Fruit fly (Drosophila melanogaster): ENCODE data around the gene brk.

Gene brk

DNA sequence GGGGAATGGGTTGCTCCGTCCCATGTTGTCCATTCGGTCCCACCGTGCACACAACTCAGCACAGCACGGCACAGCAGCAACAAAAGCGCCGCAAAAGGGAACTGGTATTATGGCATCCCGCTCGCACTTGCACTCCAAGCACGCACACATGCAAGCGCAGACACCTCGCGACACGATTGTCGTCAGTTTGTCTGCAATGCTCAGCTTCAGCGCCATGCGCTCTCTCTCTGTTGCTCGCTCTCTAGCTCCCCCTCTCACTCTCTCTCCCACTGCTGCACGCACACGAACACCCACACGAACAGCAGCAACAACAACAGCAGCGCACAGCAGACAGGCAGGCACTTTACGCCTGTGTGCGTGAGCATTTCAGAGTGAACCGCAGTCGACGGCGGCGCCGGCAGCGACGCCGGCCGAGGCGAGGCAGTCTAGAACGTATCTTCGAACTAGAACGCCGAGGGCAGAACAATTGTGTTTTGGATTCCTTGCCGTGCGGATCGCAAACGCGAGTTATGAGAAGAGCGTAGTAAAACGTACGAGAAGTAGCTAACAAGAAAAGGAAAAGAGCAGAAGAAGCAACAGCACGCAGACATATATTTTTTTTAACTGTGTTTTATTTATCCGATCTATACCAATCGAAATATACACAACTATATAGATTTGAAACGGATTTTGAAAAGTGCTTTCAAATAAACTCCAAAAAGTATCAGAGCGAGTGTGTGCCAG, at the start of gene brk:
Gene brk, plus strand, starts transcription at position 462 of the 723 bp plus-strand sequence.
- TF ChIP-seq rib (GFP tag; IDR thresholded peaks at IDR 0.05), result 0 out of 2 replicates have a peak, but pooled peaks have one; percentile 67
- no peak for TF ChIP-seq bsh (GFP tag; optimal IDR thresholded peaks at IDR 0.05)
- TF ChIP-seq CG6791 (GFP tag; IDR thresholded peaks at IDR 0.05; ENCODE audit: partially characterized antibody), result peak; percentile 40; the same call in 1 of the 3 replicates
- peak; percentile 50; the same call in 1 of the 2 replicates for TF ChIP-seq sna (GFP tag; IDR thresholded peaks at IDR 0.05; ENCODE audit: partially characterized antibody)
- TF ChIP-seq CG43689 (GFP tag; IDR thresholded peaks at IDR 0.05), result no peak
- peak; percentile 91 for TF ChIP-seq CG4707 (GFP tag; optimal IDR thresholded peaks at IDR 0.05)
- no peak for TF ChIP-seq CG10462 (GFP tag; optimal IDR thresholded peaks at IDR 0.05)
- peak; percentile 93 for TF ChIP-seq CG1832 (GFP tag; optimal IDR thresholded peaks at IDR 0.05)
- TF ChIP-seq CG15479 (GFP tag; optimal IDR thresholded peaks at IDR 0.05), result peak; percentile 94
- TF ChIP-seq al (GFP tag; IDR thresholded peaks at IDR 0.05), result no peak
- peak; percentile 80 for TF ChIP-seq CG10321 (GFP tag; IDR thresholded peaks at IDR 0.05)
- no peak for TF ChIP-seq cad (GFP tag; optimal IDR thresholded peaks at IDR 0.05)
- TF ChIP-seq CG11456 (GFP tag; IDR thresholded peaks at IDR 0.05), result no peak
- TF ChIP-seq pan (optimal IDR thresholded peaks at IDR 0.05), result no peak
- TF ChIP-seq pan (GFP tag; optimal IDR thresholded peaks at IDR 0.05 in 1 of 2, IDR thresholded peaks at IDR 0.05 in 1 of 2), result peak in 1 of 2 experiments; percentile 37
- peak; percentile 84 for TF ChIP-seq Jarid2 (GFP tag; optimal IDR thresholded peaks at IDR 0.05)
- peak; percentile 27 for TF ChIP-seq CG10543 (GFP tag; optimal IDR thresholded peaks at IDR 0.05)
- peak; percentile 61 for TF ChIP-seq mirr (GFP tag; optimal IDR thresholded peaks at IDR 0.05)
- no peak for TF ChIP-seq Atf3 (GFP tag; optimal IDR thresholded peaks at IDR 0.05)
- no peak for TF ChIP-seq wor (GFP tag; IDR thresholded peaks at IDR 0.05)
- TF ChIP-seq Deaf1 (tag; optimal IDR thresholded peaks at IDR 0.05), result peak; percentile 83
- peak; percentile 89 for TF ChIP-seq kni (GFP tag; optimal IDR thresholded peaks at IDR 0.05)
- TF ChIP-seq sd (tag; optimal IDR thresholded peaks at IDR 0.05), result peak; percentile 75
- 0 out of 3 replicates have a peak, but pooled peaks have one; percentile 32 for TF ChIP-seq knrl (GFP tag; IDR thresholded peaks at IDR 0.05; ENCODE audit: partially characterized antibody)
- TF ChIP-seq CG4282 (GFP tag; optimal IDR thresholded peaks at IDR 0.05), result peak; percentile 22
- no peak for TF ChIP-seq stwl (tag; optimal IDR thresholded peaks at IDR 0.05)
- TF ChIP-seq CG9932 (GFP tag; IDR thresholded peaks at IDR 0.05), result peak; percentile 34; the same call in 1 of the 2 replicates
- no peak for TF ChIP-seq Dip2 (GFP tag; IDR thresholded peaks at IDR 0.05)
- no peak for TF ChIP-seq pb (GFP tag; optimal IDR thresholded peaks at IDR 0.05)
- TF ChIP-seq ftz-f1 (GFP tag; optimal IDR thresholded peaks at IDR 0.05), result peak; percentile 37
- TF ChIP-seq abd-A (tag; optimal IDR thresholded peaks at IDR 0.05), result peak; percentile 67
- TF ChIP-seq row (GFP tag; IDR thresholded peaks at IDR 0.05), result peak; percentile 4; the same call in 1 of the 3 replicates
- TF ChIP-seq ac (GFP tag; optimal IDR thresholded peaks at IDR 0.05), result no peak
- no peak for TF ChIP-seq CG9215 (GFP tag; IDR thresholded peaks at IDR 0.05)
- peak; percentile 54 for TF ChIP-seq ERR (GFP tag; optimal IDR thresholded peaks at IDR 0.05)
- TF ChIP-seq CG12769 (tag; optimal IDR thresholded peaks at IDR 0.05), result peak; percentile 90
- no peak for TF ChIP-seq CG8290 (GFP tag; optimal IDR thresholded peaks at IDR 0.05)
- TF ChIP-seq CG8290 (tag; optimal IDR thresholded peaks at IDR 0.05), result peak in 1 of 2 experiments; percentile 40
- 0 out of 2 replicates have a peak, but pooled peaks have one; percentile 18 for TF ChIP-seq CG1024 (GFP tag; IDR thresholded peaks at IDR 0.05)
- peak; percentile 100 for TF ChIP-seq Adf1 (GFP tag; IDR thresholded peaks at IDR 0.05)
- TF ChIP-seq inv (GFP tag; IDR thresholded peaks at IDR 0.05; ENCODE audit: partially characterized antibody), result no peak
- TF ChIP-seq lov (optimal IDR thresholded peaks at IDR 0.05), result no peak
- TF ChIP-seq lov (GFP tag; IDR thresholded peaks at IDR 0.05), result peak; percentile 44; the same call in 1 of the 3 replicates
- peak; percentile 96 for TF ChIP-seq CG6175 (GFP tag; IDR thresholded peaks at IDR 0.05)
- TF ChIP-seq CG14014 (GFP tag; IDR thresholded peaks at IDR 0.05), result no peak
- TF ChIP-seq CG4360 (GFP tag; IDR thresholded peaks at IDR 0.05), result peak; percentile 100
- peak; percentile 96 for TF ChIP-seq Trl (optimal IDR thresholded peaks at IDR 0.05)
- TF ChIP-seq Trl (GFP tag; optimal IDR thresholded peaks at IDR 0.05), result peak; percentile 25
- TF ChIP-seq HmgD (GFP tag; optimal IDR thresholded peaks at IDR 0.05), result peak; percentile 71
- no peak for TF ChIP-seq CG18619 (GFP tag; optimal IDR thresholded peaks at IDR 0.05)
